Worm (Caenorhabditis elegans): ENCODE results near the gene D1086.5.

- TF ChIP-seq snpc-4 (GFP tag; optimal IDR thresholded peaks at IDR 0.05) = no peak
- no peak for TF ChIP-seq snpc-4 (tag; optimal IDR thresholded peaks at IDR 0.05)
- no peak for TF ChIP-seq unc-130 (GFP tag; optimal IDR thresholded peaks at IDR 0.05)
- no peak for TF ChIP-seq hsf-1 (GFP tag; IDR thresholded peaks at IDR 0.05)
- TF ChIP-seq ama-1 (optimal IDR thresholded peaks at IDR 0.05) = no peak
- no peak for TF ChIP-seq ama-1 (GFP tag; optimal IDR thresholded peaks at IDR 0.05)
- TF ChIP-seq lin-40 (tag; optimal IDR thresholded peaks at IDR 0.05) = no peak
- no peak for TF ChIP-seq dpff-1 (tag; optimal IDR thresholded peaks at IDR 0.05)
- no peak for TF ChIP-seq ets-4 (GFP tag; optimal IDR thresholded peaks at IDR 0.05)
- no peak for TF ChIP-seq somi-1 (GFP tag; optimal IDR thresholded peaks at IDR 0.05)
- no peak for TF ChIP-seq B0336.3 (GFP tag; IDR thresholded peaks at IDR 0.05)
- TF ChIP-seq unc-62 (GFP tag; optimal IDR thresholded peaks at IDR 0.05) = no peak
- no peak for TF ChIP-seq Y79H2A.3 (GFP tag; conservative IDR thresholded peaks at IDR 0.05)
These were observed 3.6 kb upstream of the D1086.5 start, which contains the start of gene D1086.8 for ce11 chrV:14093805-14094204.

Data from whole organism, young adult.